Fruit fly (Drosophila melanogaster): ENCODE results near the gene CG14086.
A peak's percentile ranks its signal among the peaks of the same experiment; 100 is the strongest.

The CG14086 gene

dm6 chr3L:19234922-19235702, 40.5 kb upstream of the CG14086 start, which contains the start of gene fz2 (continued):
- TF ChIP-seq Jarid2 (GFP tag; optimal IDR thresholded peaks at IDR 0.05): peak; percentile 67
- no peak for TF ChIP-seq CG14860 (GFP tag; IDR thresholded peaks at IDR 0.05; ENCODE audit: partially characterized antibody)
- 0 out of 2 replicates have a peak, but pooled peaks have one; percentile 31 for TF ChIP-seq amos (GFP tag; IDR thresholded peaks at IDR 0.05; ENCODE audit: partially characterized antibody)
- no peak for TF ChIP-seq CG4360 (GFP tag; IDR thresholded peaks at IDR 0.05)
- TF ChIP-seq crol (GFP tag; IDR thresholded peaks at IDR 0.05): 0 out of 2 replicates have a peak, but pooled peaks have one; percentile 15
- TF ChIP-seq zen (tag; optimal IDR thresholded peaks at IDR 0.05): no peak
- no peak for TF ChIP-seq sug (tag; optimal IDR thresholded peaks at IDR 0.05)
- TF ChIP-seq pfk (GFP tag; optimal IDR thresholded peaks at IDR 0.05): peak; percentile 87
- peak; percentile 98 for TF ChIP-seq CG9437 (GFP tag; optimal IDR thresholded peaks at IDR 0.05)
- TF ChIP-seq seq (GFP tag; IDR thresholded peaks at IDR 0.05): peak; percentile 36; the same call in 1 of the 2 replicates
- no peak for TF ChIP-seq psq (GFP tag; optimal IDR thresholded peaks at IDR 0.05)
- TF ChIP-seq Deaf1 (tag; optimal IDR thresholded peaks at IDR 0.05): peak; percentile 24
- peak; percentile 33 for TF ChIP-seq scrt (GFP tag; optimal IDR thresholded peaks at IDR 0.05)
- TF ChIP-seq ewg (GFP tag; optimal IDR thresholded peaks at IDR 0.05): peak; percentile 85
- peak; percentile 78 for TF ChIP-seq abd-A (tag; optimal IDR thresholded peaks at IDR 0.05)
- TF ChIP-seq fd64A (GFP tag; optimal IDR thresholded peaks at IDR 0.05): no peak
- TF ChIP-seq CG15514 (GFP tag; optimal IDR thresholded peaks at IDR 0.05): peak; percentile 5

- TF ChIP-seq CG42726 (GFP tag; IDR thresholded peaks at IDR 0.05; ENCODE audit: partially characterized antibody) (no peak), CG12299 (tag; optimal IDR thresholded peaks at IDR 0.05) (no peak), Asciz (GFP tag; optimal IDR thresholded peaks at IDR 0.05) (no peak), CG12391 (tag; optimal IDR thresholded peaks at IDR 0.05) (no peak), dpn (GFP tag; optimal IDR thresholded peaks at IDR 0.05) (no peak), Ssrp (tag; optimal IDR thresholded peaks at IDR 0.05) (no peak), sisA (GFP tag; IDR thresholded peaks at IDR 0.05) (no peak), nerfin-2 (GFP tag; IDR thresholded peaks at IDR 0.05; ENCODE audit: partially characterized antibody) (no peak), CG18476 (GFP tag; optimal IDR thresholded peaks at IDR 0.05) (no peak), CG14965 (GFP tag; optimal IDR thresholded peaks at IDR 0.05; ENCODE audit: borderline replicate concordance) (no peak), E2f2 (GFP tag; IDR thresholded peaks at IDR 0.05) (no peak), CG17385 (GFP tag; optimal IDR thresholded peaks at IDR 0.05) (no peak), oc (tag; optimal IDR thresholded peaks at IDR 0.05) (no peak), Scr (GFP tag; IDR thresholded peaks at IDR 0.05; ENCODE audit: partially characterized antibody) (no peak), jumu (GFP tag; optimal IDR thresholded peaks at IDR 0.05) (no peak), ci (GFP tag; IDR thresholded peaks at IDR 0.05) (no peak)
Measured at dm6 chr3L:19236060-19236459, 39.5 kb upstream of the CG14086 start, which contains the start of gene CG33647. Gene CG33647, plus strand, starts transcription at chr3L:19236360.

dm6 chr3L:19236554-19236953, 39.0 kb upstream of the CG14086 start:
- TF ChIP-seq CG2199 (GFP tag; IDR thresholded peaks at IDR 0.05) (peak; percentile 100), cato (GFP tag; optimal IDR thresholded peaks at IDR 0.05; ENCODE audit: borderline replicate concordance) (no peak)

All from whole organism, embryonic.